Worm (Caenorhabditis elegans) whole organism, L3 larva: ENCODE measurements around the gene Y73B6BL.289.

ENCODE experiments used
- aly-2 ChIP-seq: fragments of 150-350 bp; optimal IDR thresholded peaks from 2 replicates; lab custom pipeline; 2014; ENCODE audit warnings: missing biosample characterization, missing genetic modification characterization
- ama-1 ChIP-seq: fragments of 150-350 bp; optimal IDR thresholded peaks from 2 replicates; lab custom pipeline; 2018
- elt-1 ChIP-seq: fragments of 150-350 bp; optimal IDR thresholded peaks from 2 replicates; lab custom pipeline; 2014; ENCODE audit warnings: missing biosample characterization, missing genetic modification characterization
- lin-15B ChIP-seq: fragments of 150-350 bp; optimal IDR thresholded peaks from 2 replicates; lab custom pipeline; 2014; ENCODE audit warnings: missing biosample characterization, missing genetic modification characterization
- nhr-237 ChIP-seq: fragments of 150-350 bp; optimal IDR thresholded peaks from 2 replicates; lab custom pipeline; 2014; ENCODE audit warnings: missing biosample characterization, missing genetic modification characterization
- nhr-25 ChIP-seq: sonication (generic microtip); optimal IDR thresholded peaks from 2 replicates; lab custom pipeline; 2017; ENCODE audit warnings: missing biosample characterization, missing genetic modification characterization
- nhr-77 ChIP-seq: fragments of 150-350 bp; optimal IDR thresholded peaks from 2 replicates; lab custom pipeline; 2014; ENCODE audit warnings: missing biosample characterization, missing genetic modification characterization
- skn-1 ChIP-seq: fragments of 150-350 bp; optimal IDR thresholded peaks from 2 replicates; lab custom pipeline; 2014; ENCODE audit warnings: missing biosample characterization, missing genetic modification characterization
- snpc-4 ChIP-seq: fragments of 150-350 bp; optimal IDR thresholded peaks from 2 replicates; lab custom pipeline; 2014; ENCODE audit warnings: missing biosample characterization, missing genetic modification characterization
- tbx-2 ChIP-seq: sonication (generic microtip); optimal IDR thresholded peaks from 2 replicates; lab custom pipeline; 2016; ENCODE audit warnings: mild to moderate bottlenecking, missing genetic modification characterization, missing compliant biosample characterization
- unc-62 ChIP-seq: fragments of 150-350 bp; sonication (generic microtip); optimal IDR thresholded peaks from 4 replicates; lab custom pipeline; 2014; ENCODE audit warnings: missing biosample characterization, missing genetic modification reagents, missing genetic modification characterization
- zag-1 ChIP-seq: fragments of 150-350 bp; optimal IDR thresholded peaks from 2 replicates; lab custom pipeline; 2014; ENCODE audit warnings: missing biosample characterization, missing genetic modification characterization
- ztf-4 ChIP-seq: fragments of 150-350 bp; optimal IDR thresholded peaks from 2 replicates; lab custom pipeline; 2014; ENCODE audit warnings: missing biosample characterization, missing genetic modification characterization

DNA sequence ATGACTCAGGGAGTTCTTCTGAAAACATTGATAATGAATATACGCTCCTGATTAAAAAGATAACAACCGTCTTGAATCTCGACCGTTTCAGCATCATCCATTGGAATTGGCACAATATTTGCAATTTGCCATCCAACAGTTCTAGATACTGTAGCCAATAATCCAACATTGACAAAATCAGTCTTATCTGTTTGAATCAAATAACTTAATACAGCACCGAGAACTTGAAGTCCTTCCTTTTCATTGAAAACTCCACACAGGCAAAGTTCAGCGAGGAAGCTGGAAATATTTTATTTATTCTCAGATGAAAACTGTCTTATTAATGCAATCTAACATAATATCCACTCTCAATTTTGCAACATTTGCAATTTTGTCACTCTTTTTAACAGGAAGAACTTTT, 25.0 kb downstream of the Y73B6BL.289 start:
- TF ChIP-seq nhr-237 (tag; lab: Kevin White, UChicago) (no peak), tbx-2 (tag; lab: Kevin White, UChicago) (no peak), nhr-25 (no peak), skn-1 (tag; lab: Kevin White, UChicago) (no peak), aly-2 (tag; lab: Kevin White, UChicago) (no peak), ama-1 (lab: Kevin White, UChicago) (no peak), snpc-4 (tag; lab: Kevin White, UChicago) (no peak), elt-1 (tag; lab: Kevin White, UChicago) (no peak), nhr-77 (no peak), unc-62 (GFP tag; lab: Kevin White, UChicago) (no peak), lin-15B (tag; lab: Kevin White, UChicago) (no peak), ztf-4 (tag; lab: Kevin White, UChicago) (no peak), zag-1 (tag; lab: Kevin White, UChicago) (no peak)
